Worm (Caenorhabditis elegans): ENCODE results near the gene Y111B2A.21.

DNA sequence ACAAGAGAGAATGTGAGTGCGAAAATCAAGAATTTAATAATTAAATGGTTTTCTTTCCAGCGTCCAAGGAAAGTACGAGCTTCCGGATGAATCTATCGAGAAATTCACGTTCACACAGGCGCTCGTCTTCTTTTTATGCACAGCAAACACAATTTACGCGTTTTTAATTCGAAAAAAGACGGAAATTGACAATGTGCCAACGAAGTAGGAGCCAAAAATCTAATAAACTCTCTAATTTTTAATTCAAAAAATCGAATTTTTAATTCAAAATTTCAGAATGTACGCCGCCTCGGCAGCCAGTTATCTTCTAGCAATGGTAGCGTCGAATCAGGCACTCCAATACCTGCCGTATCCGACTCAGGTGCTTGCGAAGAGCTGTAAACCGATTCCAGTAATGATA is 34.5 kb upstream of the Y111B2A.21 start:
- no peak for TF ChIP-seq tag-97 (GFP tag; IDR thresholded peaks at IDR 0.05)
- TF ChIP-seq Y48G9A.11 (GFP tag; IDR thresholded peaks at IDR 0.05), result no peak

Data from whole organism, L4 larva.